Worm (Caenorhabditis elegans): ENCODE data around the gene fbxa-82.
A peak's percentile ranks its signal among the peaks of the same experiment; 100 is the strongest.

fbxa-82 gene

DNA sequence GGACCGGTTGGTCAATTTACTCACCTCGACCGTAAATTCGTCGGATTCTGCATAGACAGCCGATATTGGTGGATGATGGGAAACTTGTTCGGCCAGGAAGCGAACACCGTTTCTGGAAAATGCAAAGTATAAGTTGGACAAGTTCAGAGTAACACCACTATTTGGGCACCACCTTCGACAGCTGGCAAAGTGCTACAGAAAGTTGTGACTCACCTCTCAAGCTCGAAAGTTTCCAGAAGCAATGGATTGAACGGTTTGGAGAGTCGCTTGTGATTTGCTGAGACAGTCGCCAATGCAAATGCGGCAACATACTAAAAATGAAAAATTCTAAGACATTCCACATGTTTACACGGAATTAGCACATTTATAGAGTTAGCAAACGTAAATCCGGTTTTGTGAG, 39.0 kb downstream of the fbxa-82 start:
- no peak for TF ChIP-seq dpl-1 (GFP tag; optimal IDR thresholded peaks at IDR 0.05)
- TF ChIP-seq aha-1 (tag) = peak; percentile 90

DNA sequence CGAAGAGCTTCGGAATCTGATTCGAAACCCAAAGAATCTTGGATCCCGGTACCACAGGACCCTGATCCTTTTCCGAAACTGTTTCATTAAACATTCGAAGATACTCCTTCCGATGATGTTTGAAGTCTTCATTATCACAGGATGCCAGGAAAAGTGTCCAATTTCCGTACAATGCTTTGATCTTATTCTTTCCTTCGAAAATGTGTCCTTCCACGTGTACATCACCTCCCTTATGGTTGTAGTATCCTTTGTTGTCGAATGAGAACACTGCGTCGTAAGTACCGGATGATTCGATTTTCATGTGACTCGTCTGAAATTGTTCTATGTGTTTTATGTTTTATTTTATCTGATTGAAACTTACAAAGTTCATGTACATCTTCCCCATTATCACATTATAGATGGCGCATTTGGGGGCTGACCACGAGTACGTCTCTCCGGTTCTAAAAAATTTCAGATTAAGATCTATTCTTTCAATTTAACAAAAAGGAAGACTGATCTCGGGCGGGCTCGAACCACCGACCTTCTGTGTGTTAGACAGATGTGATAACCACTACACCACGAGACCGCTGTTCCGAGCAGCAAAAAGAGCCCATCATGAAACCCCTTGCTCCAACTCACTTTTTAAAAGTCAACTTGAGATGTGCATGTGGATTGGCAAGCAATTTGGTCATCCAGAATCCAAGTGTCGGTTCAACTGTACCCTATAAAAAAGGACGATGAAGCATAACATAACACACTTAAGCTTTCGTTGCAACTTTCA, 39.6 kb downstream of the fbxa-82 start:
- no peak for TF ChIP-seq set-16 (GFP tag; IDR thresholded peaks at IDR 0.05)
- TF ChIP-seq Y105C5A.15 (GFP tag; IDR thresholded peaks at IDR 0.05) = no peak
- peak; percentile 17; the same call in 1 of the 2 replicates for TF ChIP-seq hmg-1.1 (GFP tag; IDR thresholded peaks at IDR 0.05)
- no peak for TF ChIP-seq nhr-102 (tag; optimal IDR thresholded peaks at IDR 0.05)
- TF ChIP-seq attf-4 (tag; optimal IDR thresholded peaks at IDR 0.05) = no peak
- TF ChIP-seq lin-13 (GFP tag; optimal IDR thresholded peaks at IDR 0.05) = no peak
- TF ChIP-seq spr-1 (tag; optimal IDR thresholded peaks at IDR 0.05) = peak; percentile 21
- TF ChIP-seq nhr-6 (tag; optimal IDR thresholded peaks at IDR 0.05) = no peak
- TF ChIP-seq saeg-2 (GFP tag; IDR thresholded peaks at IDR 0.05) = no peak
- TF ChIP-seq cey-2 (tag; optimal IDR thresholded peaks at IDR 0.05; ENCODE audit: borderline replicate concordance, insufficient read depth) = no peak
- TF ChIP-seq lsy-2 (tag; optimal IDR thresholded peaks at IDR 0.05) = no peak
- no peak for TF ChIP-seq mep-1 (tag; optimal IDR thresholded peaks at IDR 0.05)
- no peak for TF ChIP-seq zfp-3 (GFP tag; conservative IDR thresholded peaks at IDR 0.05)
- TF ChIP-seq ctbp-1 (GFP tag; IDR thresholded peaks at IDR 0.05) = no peak
- no peak for TF ChIP-seq rbr-2 (tag; optimal IDR thresholded peaks at IDR 0.05)
- TF ChIP-seq hif-1 (tag; optimal IDR thresholded peaks at IDR 0.05) = no peak
- TF ChIP-seq dpl-1 (GFP tag; optimal IDR thresholded peaks at IDR 0.05) = no peak
- TF ChIP-seq F44E2.7 (GFP tag; IDR thresholded peaks at IDR 0.05) = no peak
- TF ChIP-seq fkh-10 (GFP tag; optimal IDR thresholded peaks at IDR 0.05) = no peak
- TF ChIP-seq snpc-4 (tag; optimal IDR thresholded peaks at IDR 0.05) = no peak
- no peak for TF ChIP-seq D1046.2 (GFP tag; IDR thresholded peaks at IDR 0.05)
- peak; percentile 60 for TF ChIP-seq vab-7 (GFP tag; IDR thresholded peaks at IDR 0.05)
- TF ChIP-seq lin-38 (GFP tag; IDR thresholded peaks at IDR 0.05) = peak; percentile 66
- TF ChIP-seq zfp-2 (tag; optimal IDR thresholded peaks at IDR 0.05) = no peak
- no peak for TF ChIP-seq ces-1 (GFP tag; optimal IDR thresholded peaks at IDR 0.05)
- TF ChIP-seq F37D6.2 (tag; optimal IDR thresholded peaks at IDR 0.05) = no peak
- TF ChIP-seq T20F7.1 (GFP tag; optimal IDR thresholded peaks at IDR 0.05) = peak; percentile 17
- TF ChIP-seq tra-1 (GFP tag; IDR thresholded peaks at IDR 0.05) = no peak
- TF ChIP-seq nhr-25 (tag; optimal IDR thresholded peaks at IDR 0.05; ENCODE audit: borderline replicate concordance, insufficient read depth) = no peak
- no peak for TF ChIP-seq madf-9 (GFP tag; conservative IDR thresholded peaks at IDR 0.05)
- peak; percentile 40; the same call in 1 of the 2 replicates for TF ChIP-seq T26A8.4 (GFP tag; IDR thresholded peaks at IDR 0.05)
- TF ChIP-seq nhr-77 (tag; optimal IDR thresholded peaks at IDR 0.05) = no peak
- TF ChIP-seq pqm-1 (tag; optimal IDR thresholded peaks at IDR 0.05) = no peak
- no peak for TF ChIP-seq daf-8 (GFP tag; IDR thresholded peaks at IDR 0.05)
- TF ChIP-seq daf-19 (GFP tag; conservative IDR thresholded peaks at IDR 0.05) = no peak
- no peak for TF ChIP-seq F49E8.2 (tag; optimal IDR thresholded peaks at IDR 0.05; ENCODE audit: borderline replicate concordance)
- TF ChIP-seq ZK337.2 (GFP tag; IDR thresholded peaks at IDR 0.05) = no peak
- no peak for TF ChIP-seq F10B5.3 (tag; optimal IDR thresholded peaks at IDR 0.05)
- no peak for TF ChIP-seq unc-130 (GFP tag; optimal IDR thresholded peaks at IDR 0.05)
- no peak for TF ChIP-seq fos-1 (tag; optimal IDR thresholded peaks at IDR 0.05)
- TF ChIP-seq tag-97 (GFP tag; IDR thresholded peaks at IDR 0.05) = no peak
- no peak for TF ChIP-seq F26F4.8 (GFP tag; conservative IDR thresholded peaks at IDR 0.05)
- no peak for TF ChIP-seq nhr-28 (tag; optimal IDR thresholded peaks at IDR 0.05)
- no peak for TF ChIP-seq mxl-2 (GFP tag; conservative IDR thresholded peaks at IDR 0.05)
- no peak for TF ChIP-seq mxl-3 (GFP tag; optimal IDR thresholded peaks at IDR 0.05)
- no peak for TF ChIP-seq mdl-1 (tag; optimal IDR thresholded peaks at IDR 0.05)
- TF ChIP-seq ceh-82 (tag; optimal IDR thresholded peaks at IDR 0.05) = no peak

All from whole organism, L4 larva.